Worm (Caenorhabditis elegans) whole organism, late embryonic: ENCODE data around the gene C34C12.8.

Experiments
- ceh-6 ChIP-seq: fragments of 200-800 bp; sonication (Bioruptor generic); optimal IDR thresholded peaks from 2 replicates; lab custom pipeline; 2018; ENCODE audit warnings: mild to moderate bottlenecking, missing genetic modification characterization, missing compliant biosample characterization
- pha-4 ChIP-seq: fragments of 150-350 bp; optimal IDR thresholded peaks from 2 replicates; lab custom pipeline; 2018; ENCODE audit warnings: missing biosample characterization, missing genetic modification reagents, missing genetic modification characterization
- unc-55 ChIP-seq: sonication (generic microtip); optimal IDR thresholded peaks from 2 replicates; lab custom pipeline; 2017; ENCODE audit warnings: missing biosample characterization, missing genetic modification reagents, missing genetic modification characterization

- TF ChIP-seq unc-55 (GFP tag; lab: Kevin White, UChicago) (no peak), pha-4 (tag; lab: Kevin White, UChicago) (no peak), ceh-6 (no peak)
These were observed 25.1 kb upstream of the C34C12.8 start for ce11 chrIII:3435152-3435551.
